Worm (Caenorhabditis elegans) whole organism, mixed stage, embryonic: ENCODE measurements around the gene pas-2.

Experiments used
- M03D4.4 ChIP-seq: sonication (generic microtip); optimal IDR thresholded peaks from 2 replicates; lab custom pipeline; 2017; ENCODE audit warnings: mild to moderate bottlenecking, missing genetic modification characterization, missing compliant biosample characterization
- blmp-1 ChIP-seq: fragments of 150-350 bp; optimal IDR thresholded peaks from 2 replicates; lab custom pipeline; 2014; ENCODE audit warnings: missing biosample characterization, missing genetic modification characterization
- ceh-39 ChIP-seq: fragments of 150-350 bp; optimal IDR thresholded peaks from 2 replicates; lab custom pipeline; 2014; ENCODE audit warnings: missing biosample characterization, missing genetic modification characterization
- ceh-43 ChIP-seq: fragments of 200-800 bp; sonication (Bioruptor generic); optimal IDR thresholded peaks from 2 replicates; lab custom pipeline; 2018; ENCODE audit warnings: mild to moderate bottlenecking, missing genetic modification characterization, moderate library complexity, missing compliant biosample characterization
- ceh-83 ChIP-seq: fragments of 200-800 bp; sonication (Bioruptor generic); optimal IDR thresholded peaks from 2 replicates; lab custom pipeline; 2018; ENCODE audit warnings: mild to moderate bottlenecking, missing genetic modification characterization, missing compliant biosample characterization
- ces-1 ChIP-seq: fragments of 150-350 bp; optimal IDR thresholded peaks from 2 replicates; lab custom pipeline; 2014; ENCODE audit warnings: missing biosample characterization, missing genetic modification reagents, missing genetic modification characterization
- cnd-1 ChIP-seq: fragments of 200-800 bp; sonication (Bioruptor generic); optimal IDR thresholded peaks from 2 replicates; lab custom pipeline; 2018; ENCODE audit warnings: mild to moderate bottlenecking, missing genetic modification characterization, missing compliant biosample characterization
- drap-1 ChIP-seq: fragments of 200-800 bp; sonication (Bioruptor generic); optimal IDR thresholded peaks from 3 replicates; lab custom pipeline; 2018; ENCODE audit warnings: mild to moderate bottlenecking, missing genetic modification characterization, missing compliant biosample characterization
- elt-1 ChIP-seq: sonication (generic microtip); optimal IDR thresholded peaks from 2 replicates; lab custom pipeline; 2017; ENCODE audit warnings: missing genetic modification characterization, mild to moderate bottlenecking, missing compliant biosample characterization, antibody characterized with exemption, moderate library complexity, borderline replicate concordance; ENCODE audit not compliant: insufficient read depth
- elt-3 ChIP-seq: fragments of 150-350 bp; optimal IDR thresholded peaks from 2 replicates; lab custom pipeline; 2014; ENCODE audit warnings: missing biosample characterization, missing genetic modification characterization
- flh-1 ChIP-seq: fragments of 200-800 bp; sonication (Bioruptor generic); optimal IDR thresholded peaks from 2 replicates; lab custom pipeline; 2018; ENCODE audit warnings: mild to moderate bottlenecking, missing genetic modification characterization, moderate library complexity, missing compliant biosample characterization
- ham-2 ChIP-seq: fragments of 200-800 bp; sonication (Bioruptor generic); optimal IDR thresholded peaks from 2 replicates; lab custom pipeline; 2018; ENCODE audit warnings: mild to moderate bottlenecking, missing genetic modification characterization, missing compliant biosample characterization
- hlh-1 ChIP-seq: fragments of 150-350 bp; optimal IDR thresholded peaks from 2 replicates; lab custom pipeline; 2014; ENCODE audit warnings: missing biosample characterization, missing genetic modification reagents, missing genetic modification characterization
- lin-13 ChIP-seq: fragments of 150-350 bp; optimal IDR thresholded peaks from 2 replicates; lab custom pipeline; 2014; ENCODE audit warnings: missing biosample characterization, missing genetic modification characterization
- lin-32 ChIP-seq: fragments of 200-800 bp; sonication (Bioruptor generic); optimal IDR thresholded peaks from 2 replicates; lab custom pipeline; 2018; ENCODE audit warnings: mild to moderate bottlenecking, missing genetic modification characterization, missing compliant biosample characterization
- lsy-2 ChIP-seq: fragments of 150-350 bp; optimal IDR thresholded peaks from 2 replicates; lab custom pipeline; 2014; ENCODE audit warnings: missing biosample characterization, missing genetic modification characterization
- mab-5 ChIP-seq: fragments of 150-350 bp; optimal IDR thresholded peaks from 2 replicates; lab custom pipeline; 2014; ENCODE audit warnings: missing biosample characterization, missing genetic modification characterization
- mls-2 ChIP-seq: sonication (generic microtip); optimal IDR thresholded peaks from 2 replicates; lab custom pipeline; 2016; ENCODE audit warnings: mild to moderate bottlenecking, missing genetic modification characterization, moderate library complexity, missing compliant biosample characterization
- nhr-12 ChIP-seq: fragments of 150-350 bp; optimal IDR thresholded peaks from 2 replicates; lab custom pipeline; 2014; ENCODE audit warnings: missing biosample characterization, missing genetic modification characterization
- nhr-2 ChIP-seq: fragments of 150-350 bp; optimal IDR thresholded peaks from 2 replicates; lab custom pipeline; 2014; ENCODE audit warnings: missing biosample characterization, missing genetic modification characterization
- nhr-237 ChIP-seq: fragments of 150-350 bp; optimal IDR thresholded peaks from 2 replicates; lab custom pipeline; 2014; ENCODE audit warnings: missing biosample characterization, missing genetic modification characterization
- nhr-28 ChIP-seq: fragments of 150-350 bp; optimal IDR thresholded peaks from 2 replicates; lab custom pipeline; 2014; ENCODE audit warnings: missing biosample characterization, missing genetic modification characterization
- nhr-76 ChIP-seq: sonication (generic microtip); optimal IDR thresholded peaks from 2 replicates; lab custom pipeline; 2017; ENCODE audit warnings: missing biosample characterization, missing genetic modification characterization
- pha-4 ChIP-seq: fragments of 150-350 bp; optimal IDR thresholded peaks from 2 replicates; lab custom pipeline; 2018; ENCODE audit warnings: missing biosample characterization, missing genetic modification reagents, missing genetic modification characterization
- sem-2 ChIP-seq: fragments of 200-800 bp; sonication (Bioruptor generic); optimal IDR thresholded peaks from 2 replicates; lab custom pipeline; 2018; ENCODE audit warnings: mild to moderate bottlenecking, missing genetic modification characterization, missing compliant biosample characterization
- snpc-4 ChIP-seq: fragments of 150-350 bp; optimal IDR thresholded peaks from 2 replicates; lab custom pipeline; 2014; ENCODE audit warnings: missing biosample characterization, missing genetic modification characterization
- sptf-1 ChIP-seq: sonication (generic microtip); optimal IDR thresholded peaks from 2 replicates; lab custom pipeline; 2017; ENCODE audit warnings: mild to moderate bottlenecking, missing genetic modification characterization, moderate library complexity, missing compliant biosample characterization
- tbx-8 ChIP-seq: fragments of 200-800 bp; sonication (Bioruptor generic); optimal IDR thresholded peaks from 2 replicates; lab custom pipeline; 2018; ENCODE audit warnings: mild to moderate bottlenecking, missing genetic modification characterization, moderate library complexity, missing compliant biosample characterization
- unc-120 ChIP-seq: sonication (generic microtip); optimal IDR thresholded peaks from 2 replicates; lab custom pipeline; 2017; ENCODE audit warnings: missing genetic modification characterization, missing compliant biosample characterization; ENCODE audit not compliant: poor library complexity, severe bottlenecking
- unc-39 ChIP-seq: fragments of 150-350 bp; optimal IDR thresholded peaks from 2 replicates; lab custom pipeline; 2014; ENCODE audit warnings: missing biosample characterization, missing genetic modification characterization
- unc-62 ChIP-seq: fragments of 150-350 bp; optimal IDR thresholded peaks from 2 replicates; lab custom pipeline; 2014; ENCODE audit warnings: missing biosample characterization, missing genetic modification reagents, missing genetic modification characterization
- zip-8 ChIP-seq: fragments of 150-350 bp; optimal IDR thresholded peaks from 2 replicates; lab custom pipeline; 2014; ENCODE audit warnings: missing biosample characterization, missing genetic modification characterization
- ztf-11 ChIP-seq: fragments of 150-350 bp; optimal IDR thresholded peaks from 2 replicates; lab custom pipeline; 2014; ENCODE audit warnings: missing biosample characterization, missing genetic modification characterization

pas-2 gene

DNA sequence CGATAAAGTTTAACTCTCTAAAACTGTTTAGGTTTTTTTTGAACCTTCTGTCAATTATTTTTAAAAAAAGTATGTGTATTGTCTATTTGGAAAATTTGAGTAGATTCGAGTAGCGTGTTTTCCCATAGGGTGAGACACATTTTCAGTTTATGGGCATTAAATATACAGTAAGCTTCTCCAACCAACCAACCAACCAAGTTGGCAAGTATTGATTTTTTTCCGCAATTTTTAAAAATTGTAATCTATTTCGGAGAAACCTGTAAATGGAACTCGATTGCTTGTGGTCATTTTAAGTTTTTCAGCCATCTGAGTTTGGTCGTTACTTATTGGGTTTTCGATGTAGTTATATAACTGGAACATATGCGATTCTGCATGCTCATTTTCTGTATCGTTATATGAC lies 25.1 kb upstream of the pas-2 start, which contains the start of gene srj-21:
Gene srj-21, plus strand, starts transcription at position 301 of the 400 bp plus-strand sequence.
- TF ChIP-seq ceh-43 (GFP tag; lab: Kevin White, UChicago) (no peak), nhr-28 (tag; lab: Kevin White, UChicago) (no peak), elt-1 (no peak), unc-39 (tag; lab: Kevin White, UChicago) (no peak), unc-62 (GFP tag; lab: Kevin White, UChicago) (no peak), pha-4 (tag; lab: Kevin White, UChicago) (no peak), nhr-2 (tag; lab: Kevin White, UChicago) (no peak), unc-120 (tag; lab: Kevin White, UChicago) (no peak), sem-2 (no peak), tbx-8 (GFP tag; lab: Kevin White, UChicago) (no peak)

- no peak for TF ChIP-seq zip-8 (tag; lab: Kevin White, UChicago)
- TF ChIP-seq snpc-4, result no peak
- no peak for TF ChIP-seq ham-2 (GFP tag; lab: Kevin White, UChicago)
- TF ChIP-seq mls-2 (tag; lab: Kevin White, UChicago), result no peak
- TF ChIP-seq ceh-43 (GFP tag; lab: Kevin White, UChicago), result no peak
- no peak for TF ChIP-seq nhr-237 (tag; lab: Kevin White, UChicago)
- TF ChIP-seq tbx-8 (GFP tag; lab: Kevin White, UChicago), result no peak
- no peak for TF ChIP-seq elt-3 (tag; lab: Kevin White, UChicago)
- TF ChIP-seq ztf-11 (tag; lab: Kevin White, UChicago), result no peak
- no peak for TF ChIP-seq ceh-83 (GFP tag; lab: Kevin White, UChicago)
- TF ChIP-seq M03D4.4 (tag; lab: Kevin White, UChicago), result no peak
- TF ChIP-seq hlh-1, result no peak
Observed at ce11 chrV:10747263-10747951, 22.8 kb upstream of the pas-2 start, which contains the start of the genes selt-1.2 and F28H7.2. Gene selt-1.2 (minus strand): TSS chrV:10747363. Gene F28H7.2 (plus strand): TSS chrV:10747901.

ce11 chrV:10750630-10751029 lies 19.5 kb upstream of the pas-2 start, which contains the start of gene F28H7.3:
Gene F28H7.3 (minus strand): TSS chrV:10750788.
- no peak for TF ChIP-seq lin-13
- TF ChIP-seq ceh-39 (tag; lab: Kevin White, UChicago), result no peak
- no peak for TF ChIP-seq ceh-43 (GFP tag; lab: Kevin White, UChicago)
- TF ChIP-seq sem-2, result no peak
- TF ChIP-seq unc-39 (tag; lab: Kevin White, UChicago), result no peak
- TF ChIP-seq mab-5, result no peak
- TF ChIP-seq drap-1 (GFP tag; lab: Kevin White, UChicago), result no peak
- TF ChIP-seq ces-1 (GFP tag; lab: Kevin White, UChicago), result no peak

DNA sequence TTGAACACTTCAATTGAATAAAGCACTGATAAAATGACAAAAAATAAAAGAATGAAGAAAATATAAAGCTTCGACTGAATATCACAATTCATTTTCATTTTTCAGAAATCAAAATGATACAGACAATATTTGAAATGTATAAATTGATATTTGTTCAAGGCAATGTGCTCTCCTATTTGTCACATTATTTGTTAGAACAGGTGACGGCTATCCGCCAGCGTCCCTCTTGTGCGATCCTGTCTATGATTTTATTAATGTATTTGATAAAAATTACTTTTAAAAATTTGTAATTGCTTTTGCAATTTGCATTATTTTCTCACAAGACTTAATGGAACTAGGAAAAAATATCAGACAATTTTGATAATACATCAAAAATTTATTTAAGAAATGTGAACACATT lies 16.1 kb upstream of the pas-2 start, which contains the start of gene F28H7.7:
Gene F28H7.7, minus strand, starts transcription at position 101 of the 400 bp plus-strand sequence.
- TF ChIP-seq unc-120 (tag; lab: Kevin White, UChicago) (no peak), ham-2 (GFP tag; lab: Kevin White, UChicago) (no peak), flh-1 (no peak), zip-8 (tag; lab: Kevin White, UChicago) (no peak), nhr-12 (tag; lab: Kevin White, UChicago) (no peak), nhr-28 (tag; lab: Kevin White, UChicago) (no peak), hlh-1 (no peak), lin-13 (no peak)

DNA sequence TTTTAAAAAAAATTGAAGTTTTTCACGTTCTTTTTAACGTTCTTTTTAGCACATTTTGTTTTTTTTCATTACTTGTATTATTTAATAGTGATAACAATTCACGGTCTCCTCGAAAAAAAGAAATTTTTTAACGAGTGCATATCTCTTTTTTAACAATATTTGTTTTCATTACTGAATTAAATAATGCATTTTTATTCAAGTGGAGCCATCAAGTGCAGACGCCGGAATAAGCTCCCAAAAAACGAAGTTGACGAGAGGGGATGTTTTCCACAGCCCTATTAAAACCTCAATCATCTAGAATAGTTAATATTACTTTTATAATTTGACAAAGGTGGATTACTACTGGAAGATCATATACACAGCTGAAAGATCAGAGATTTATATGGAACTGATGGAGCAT lies 13.5 kb upstream of the pas-2 start, which contains the start of gene irld-6:
Gene irld-6, minus strand, starts transcription at position 101 of the 400 bp plus-strand sequence.
- TF ChIP-seq ceh-43 (GFP tag; lab: Kevin White, UChicago) (no peak), hlh-1 (no peak), ceh-39 (tag; lab: Kevin White, UChicago) (no peak), ztf-11 (tag; lab: Kevin White, UChicago) (no peak), nhr-28 (tag; lab: Kevin White, UChicago) (no peak), lsy-2 (tag; lab: Kevin White, UChicago) (no peak), elt-1 (no peak), ham-2 (GFP tag; lab: Kevin White, UChicago) (no peak), snpc-4 (no peak)

DNA sequence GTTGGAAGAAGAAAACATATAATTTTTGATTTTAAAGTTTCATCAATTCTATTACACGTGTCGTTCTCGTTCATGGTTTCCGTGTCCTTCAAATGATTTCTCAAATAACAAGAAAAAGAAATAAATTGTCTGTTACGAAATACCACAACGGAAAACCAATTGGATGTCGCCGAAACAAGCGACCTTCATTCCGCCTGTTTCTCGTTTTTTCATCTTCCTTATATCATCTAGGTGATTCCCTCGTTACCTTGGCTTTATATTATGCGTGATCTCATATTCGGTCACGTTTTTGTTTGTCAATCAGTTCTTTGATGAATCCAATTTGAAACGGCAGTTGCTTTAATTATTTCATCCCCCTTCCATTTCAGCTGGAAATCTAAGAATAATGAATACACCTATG lies 13.0 kb upstream of the pas-2 start:
- TF ChIP-seq cnd-1 (tag; lab: Kevin White, UChicago), result no peak
- no peak for TF ChIP-seq nhr-76 (tag; lab: Kevin White, UChicago)
- TF ChIP-seq nhr-12 (tag; lab: Kevin White, UChicago), result no peak
- TF ChIP-seq zip-8 (tag; lab: Kevin White, UChicago), result no peak
- TF ChIP-seq lin-32 (GFP tag; lab: Kevin White, UChicago), result no peak
- no peak for TF ChIP-seq blmp-1 (tag; lab: Kevin White, UChicago)
- TF ChIP-seq drap-1 (GFP tag; lab: Kevin White, UChicago), result no peak
- no peak for TF ChIP-seq unc-120 (tag; lab: Kevin White, UChicago)
- TF ChIP-seq ceh-43 (GFP tag; lab: Kevin White, UChicago), result no peak
- no peak for TF ChIP-seq hlh-1
- no peak for TF ChIP-seq lsy-2 (tag; lab: Kevin White, UChicago)
- no peak for TF ChIP-seq unc-62 (GFP tag; lab: Kevin White, UChicago)
- TF ChIP-seq sptf-1 (tag; lab: Kevin White, UChicago), result no peak
- no peak for TF ChIP-seq ces-1 (GFP tag; lab: Kevin White, UChicago)
- no peak for TF ChIP-seq ceh-83 (GFP tag; lab: Kevin White, UChicago)
- no peak for TF ChIP-seq nhr-2 (tag; lab: Kevin White, UChicago)
- no peak for TF ChIP-seq ztf-11 (tag; lab: Kevin White, UChicago)
